Fruit fly (Drosophila melanogaster) whole organism, embryonic: Measurements from ENCODE around the gene Cpsf100.
A peak's percentile ranks its signal among the peaks of the same experiment; 100 is the strongest.

Experiments
- Bteb2 ChIP-seq: fragments of 200-800 bp; sonication (Bioruptor generic); optimal IDR thresholded peaks from 2 replicates; lab custom pipeline; 2016; ENCODE audit warnings: missing biosample characterization, missing genetic modification characterization
- CG10267 ChIP-seq: fragments of 200-800 bp; sonication (Bioruptor generic); optimal IDR thresholded peaks from 2 replicates; lab custom pipeline; 2018; ENCODE audit warnings: missing biosample characterization, mild to moderate bottlenecking, missing genetic modification characterization, moderate library complexity
- CG10274 ChIP-seq: fragments of 200-800 bp; sonication (Bioruptor generic); optimal IDR thresholded peaks from 3 replicates; lab custom pipeline; 2017; ENCODE audit warnings: missing biosample characterization, mild to moderate bottlenecking, missing genetic modification characterization
- CG10366 ChIP-seq: fragments of 200-800 bp; sonication (Bioruptor generic); IDR thresholded peaks from 2 replicates; pipeline ENCODE4 v1.3.6; 2022; ENCODE audit warnings: missing biosample characterization, missing genetic modification characterization
- CG10431 ChIP-seq: fragments of 200-800 bp; sonication (Bioruptor generic); optimal IDR thresholded peaks from 3 replicates; lab custom pipeline; 2018; ENCODE audit warnings: missing biosample characterization, mild to moderate bottlenecking, missing genetic modification characterization
- CG10959 ChIP-seq: fragments of 200-800 bp; sonication (Bioruptor generic); IDR thresholded peaks from 2 replicates; pipeline ENCODE4 v1.3.6; 2022; ENCODE audit warnings: missing biosample characterization, missing genetic modification characterization
- CG10979 ChIP-seq: fragments of 200-800 bp; sonication (Bioruptor generic); optimal IDR thresholded peaks from 2 replicates; lab custom pipeline; 2018; ENCODE audit warnings: missing biosample characterization, mild to moderate bottlenecking, missing genetic modification characterization, moderate library complexity
- CG14050 ChIP-seq: fragments of 200-800 bp; sonication (Bioruptor generic); IDR thresholded peaks from 3 replicates; pipeline ENCODE4 v1.3.6; 2022; ENCODE audit warnings: missing biosample characterization, missing genetic modification characterization
- CG15514 ChIP-seq: fragments of 200-800 bp; sonication (Bioruptor generic); optimal IDR thresholded peaks from 3 replicates; lab custom pipeline; 2017; ENCODE audit warnings: missing biosample characterization, missing genetic modification characterization, mild to moderate bottlenecking, moderate library complexity, missing genetic modification reagents
- CG15696 ChIP-seq: fragments of 200-800 bp; sonication (Bioruptor generic); optimal IDR thresholded peaks from 2 replicates; lab custom pipeline; 2019; ENCODE audit warnings: missing biosample characterization, mild to moderate bottlenecking, missing genetic modification characterization, moderate library complexity
- CG16815 ChIP-seq: fragments of 200-800 bp; sonication (Bioruptor generic); optimal IDR thresholded peaks from 3 replicates; lab custom pipeline; 2017; ENCODE audit warnings: missing biosample characterization, mild to moderate bottlenecking, missing genetic modification characterization
- CG2116 ChIP-seq: fragments of 200-800 bp; sonication (Bioruptor generic); optimal IDR thresholded peaks from 3 replicates; lab custom pipeline; 2018; ENCODE audit warnings: missing biosample characterization, mild to moderate bottlenecking, missing genetic modification characterization
- CG31365 ChIP-seq: fragments of 200-800 bp; sonication (Bioruptor generic); optimal IDR thresholded peaks from 2 replicates; lab custom pipeline; 2018; ENCODE audit warnings: missing biosample characterization, mild to moderate bottlenecking, missing genetic modification characterization
- CG34376 ChIP-seq: fragments of 200-800 bp; sonication (Bioruptor generic); optimal IDR thresholded peaks from 2 replicates; lab custom pipeline; 2018; ENCODE audit warnings: missing biosample characterization, mild to moderate bottlenecking, missing genetic modification characterization
- CG4617 ChIP-seq: fragments of 200-800 bp; sonication (Bioruptor generic); optimal IDR thresholded peaks from 3 replicates; lab custom pipeline; 2016; ENCODE audit warnings: missing biosample characterization, missing genetic modification characterization, borderline replicate concordance
- CG6175 ChIP-seq: fragments of 200-800 bp; sonication (Bioruptor generic); IDR thresholded peaks from 3 replicates; pipeline ENCODE4 v1.3.6; 2022; ENCODE audit warnings: missing biosample characterization, missing genetic modification characterization
- CG6272 ChIP-seq: fragments of 200-800 bp; sonication (Bioruptor generic); IDR thresholded peaks from 2 replicates; pipeline ENCODE4 v1.3.6; 2022; ENCODE audit warnings: missing biosample characterization, missing genetic modification characterization
- CG6683 ChIP-seq: fragments of 200-800 bp; sonication (Bioruptor generic); optimal IDR thresholded peaks from 2 replicates; lab custom pipeline; 2017; ENCODE audit warnings: missing biosample characterization, mild to moderate bottlenecking, missing genetic modification characterization, missing genetic modification reagents
- CG6791 ChIP-seq: fragments of 200-800 bp; sonication (Bioruptor generic); IDR thresholded peaks from 3 replicates; pipeline ENCODE4 v1.3.6; 2022; ENCODE audit warnings: missing biosample characterization, missing genetic modification characterization; ENCODE audit not compliant: partially characterized antibody
- CG7357 ChIP-seq: fragments of 200-800 bp; sonication (Bioruptor generic); IDR thresholded peaks from 3 replicates; pipeline ENCODE4 v1.3.6; 2022; ENCODE audit warnings: missing biosample characterization, missing genetic modification characterization
- Deaf1 ChIP-seq: fragments of 200-800 bp; optimal IDR thresholded peaks from 3 replicates; lab custom pipeline; 2019; ENCODE audit warnings: missing biosample characterization, mild to moderate bottlenecking, missing genetic modification characterization, moderate library complexity
- Fer1 ChIP-seq: fragments of 200-800 bp; sonication (Bioruptor generic); optimal IDR thresholded peaks from 2 replicates; lab custom pipeline; 2017; ENCODE audit warnings: missing biosample characterization, mild to moderate bottlenecking, missing genetic modification characterization
- HLHmδ ChIP-seq: fragments of 200-800 bp; sonication (Bioruptor generic); optimal IDR thresholded peaks from 2 replicates; lab custom pipeline; 2018; ENCODE audit warnings: missing biosample characterization, mild to moderate bottlenecking, missing genetic modification characterization, moderate library complexity
- Hand ChIP-seq: fragments of 200-800 bp; sonication (Bioruptor generic); optimal IDR thresholded peaks from 2 replicates; lab custom pipeline; 2017; ENCODE audit warnings: mild to moderate bottlenecking, missing biosample characterization, missing genetic modification reagents, missing genetic modification characterization
- Med ChIP-seq: fragments of 200-800 bp; sonication (Bioruptor generic); peaks from one replicate; lab custom pipeline; 2016; ENCODE audit warnings: missing biosample characterization, missing genetic modification characterization, mild to moderate bottlenecking, inconsistent platforms, moderate library complexity
- Myb ChIP-seq: fragments of 200-800 bp; sonication (Bioruptor generic); optimal IDR thresholded peaks from 2 replicates; lab custom pipeline; 2016; ENCODE audit warnings: missing biosample characterization, missing genetic modification characterization
- Poxn ChIP-seq: fragments of 200-800 bp; sonication (Bioruptor generic); IDR thresholded peaks from 2 replicates; pipeline ENCODE4 v1.3.6; 2022; ENCODE audit warnings: missing biosample characterization, missing genetic modification characterization
- Sry-β ChIP-seq: fragments of 200-800 bp; sonication (Bioruptor generic); optimal IDR thresholded peaks from 2 replicates; lab custom pipeline; 2018; ENCODE audit warnings: missing biosample characterization, mild to moderate bottlenecking, missing genetic modification characterization, moderate library complexity
- ab ChIP-seq: fragments of 200-800 bp; sonication (Bioruptor generic); optimal IDR thresholded peaks from 2 replicates; lab custom pipeline; 2016; ENCODE audit warnings: missing biosample characterization, missing genetic modification characterization
- ase ChIP-seq: fragments of 200-800 bp; sonication (Bioruptor generic); IDR thresholded peaks from 3 replicates; pipeline ENCODE4 v1.3.6; 2022; ENCODE audit warnings: missing biosample characterization, missing genetic modification characterization
- bab2 ChIP-seq: fragments of 200-800 bp; sonication (Bioruptor generic); optimal IDR thresholded peaks from 2 replicates; lab custom pipeline; 2016; ENCODE audit warnings: missing biosample characterization, missing genetic modification characterization
- bbx ChIP-seq: fragments of 200-800 bp; sonication (Bioruptor generic); IDR thresholded peaks from 2 replicates; pipeline ENCODE4 v1.3.6; 2022; ENCODE audit warnings: missing biosample characterization, missing genetic modification characterization; ENCODE audit not compliant: partially characterized antibody
- bsh ChIP-seq, 2 experiments: fragments of 200-800 bp; sonication (Bioruptor generic); optimal IDR thresholded peaks; 2 replicates each; lab custom pipeline; 2017 to 2018; ENCODE audit warnings: mild to moderate bottlenecking in 2 of 2, missing biosample characterization in 2 of 2, missing genetic modification characterization in 2 of 2, moderate library complexity in 1 of 2
- cas ChIP-seq: fragments of 200-800 bp; sonication (Bioruptor generic); IDR thresholded peaks from 2 replicates; pipeline ENCODE4 v1.3.6; 2022; ENCODE audit warnings: missing biosample characterization, missing genetic modification characterization
- chif ChIP-seq, 2 experiments: fragments of 200-800 bp; sonication (Bioruptor generic); optimal IDR thresholded peaks; 3 replicates each; lab custom pipeline; 2016; ENCODE audit warnings: missing biosample characterization in 2 of 2, missing genetic modification characterization in 2 of 2
- cwo ChIP-seq: fragments of 200-800 bp; sonication (Bioruptor generic); optimal IDR thresholded peaks from 3 replicates; lab custom pipeline; 2017; ENCODE audit warnings: missing biosample characterization, missing genetic modification characterization, mild to moderate bottlenecking, moderate library complexity, missing genetic modification reagents
- dan ChIP-seq: fragments of 200-800 bp; sonication (Bioruptor generic); IDR thresholded peaks from 2 replicates; pipeline ENCODE4 v1.3.6; 2022; ENCODE audit warnings: missing biosample characterization, missing genetic modification characterization
- fd96Cb ChIP-seq: fragments of 200-800 bp; sonication (Bioruptor generic); optimal IDR thresholded peaks from 2 replicates; lab custom pipeline; 2018; ENCODE audit warnings: missing biosample characterization, mild to moderate bottlenecking, missing genetic modification characterization, moderate library complexity
- h ChIP-seq: fragments of >200 bp; optimal IDR thresholded peaks from 2 replicates; lab custom pipeline; 2017
- kah ChIP-seq: fragments of 200-800 bp; sonication (Bioruptor generic); optimal IDR thresholded peaks from 2 replicates; lab custom pipeline; 2018; ENCODE audit warnings: missing biosample characterization, mild to moderate bottlenecking, missing genetic modification characterization
- knrl ChIP-seq: fragments of 200-800 bp; sonication (Bioruptor generic); IDR thresholded peaks from 3 replicates; pipeline ENCODE4 v1.3.6; 2022; ENCODE audit warnings: missing biosample characterization, missing genetic modification characterization; ENCODE audit not compliant: partially characterized antibody
- mirr ChIP-seq: fragments of 200-800 bp; sonication (Bioruptor generic); optimal IDR thresholded peaks from 3 replicates; lab custom pipeline; 2018; ENCODE audit warnings: missing biosample characterization, mild to moderate bottlenecking, missing genetic modification characterization
- nom ChIP-seq: fragments of 200-800 bp; sonication (Bioruptor generic); optimal IDR thresholded peaks from 2 replicates; lab custom pipeline; 2017; ENCODE audit warnings: missing biosample characterization, missing genetic modification characterization, mild to moderate bottlenecking, moderate library complexity, missing genetic modification reagents
- phol ChIP-seq: fragments of 200-800 bp; sonication (Bioruptor generic); optimal IDR thresholded peaks from 3 replicates; lab custom pipeline; 2018; ENCODE audit warnings: missing biosample characterization, mild to moderate bottlenecking, missing genetic modification characterization, moderate library complexity
- row ChIP-seq: fragments of 200-800 bp; sonication (Bioruptor generic); IDR thresholded peaks from 3 replicates; pipeline ENCODE4 v1.3.6; 2022; ENCODE audit warnings: missing biosample characterization, missing genetic modification characterization
- shn ChIP-seq: fragments of 200-800 bp; sonication (Bioruptor generic); optimal IDR thresholded peaks from 3 replicates; lab custom pipeline; 2016; ENCODE audit warnings: missing biosample characterization, missing genetic modification characterization
- sr ChIP-seq: fragments of 200-800 bp; sonication (Bioruptor generic); IDR thresholded peaks from 3 replicates; pipeline ENCODE4 v1.3.6; 2022; ENCODE audit warnings: missing biosample characterization, missing genetic modification characterization
- twi ChIP-seq: fragments of 200-800 bp; optimal IDR thresholded peaks from 2 replicates; lab custom pipeline; 2019; ENCODE audit warnings: missing biosample characterization, mild to moderate bottlenecking, missing genetic modification characterization, moderate library complexity
- vfl ChIP-seq: fragments of 200-800 bp; sonication (Bioruptor generic); optimal IDR thresholded peaks from 2 replicates; lab custom pipeline; 2016; ENCODE audit warnings: missing biosample characterization, missing genetic modification characterization
- vnd ChIP-seq: fragments of 200-800 bp; sonication (Bioruptor generic); IDR thresholded peaks from 3 replicates; pipeline ENCODE4 v1.3.6; 2022; ENCODE audit warnings: missing biosample characterization, missing genetic modification characterization; ENCODE audit not compliant: partially characterized antibody
- wdn ChIP-seq: fragments of 200-800 bp; sonication (Bioruptor generic); IDR thresholded peaks from 2 replicates; pipeline ENCODE4 v1.3.6; 2022; ENCODE audit warnings: missing biosample characterization, missing genetic modification characterization

Gene Cpsf100

dm6 chr3R:29055710-29056109 is 21.3 kb downstream of the Cpsf100 start, which contains the start of gene Sirt7 (continued):
- TF ChIP-seq CG10274 = no peak
- TF ChIP-seq CG2116 (GFP tag; lab: Kevin White, UChicago) = peak; percentile 81
- no peak for TF ChIP-seq Deaf1 (tag; lab: Kevin White, UChicago)
- TF ChIP-seq cwo (GFP tag; lab: Kevin White, UChicago) = no peak
- TF ChIP-seq chif (GFP tag; optimal IDR thresholded peaks at IDR 0.05; lab: Kevin White, UChicago) = no peak
- TF ChIP-seq CG10959 = no peak
- TF ChIP-seq Med (GFP tag; lab: Kevin White, UChicago) = peak; percentile 62
- TF ChIP-seq bab2 (GFP tag; lab: Kevin White, UChicago) = no peak
- no peak for TF ChIP-seq HLHmδ
- no peak for TF ChIP-seq ab (GFP tag; lab: Kevin White, UChicago)
- TF ChIP-seq knrl = peak; percentile 94
- no peak for TF ChIP-seq CG34376
- peak in 1 of 2 experiments; percentile 79 for TF ChIP-seq bsh (GFP tag; optimal IDR thresholded peaks at IDR 0.05; lab: Kevin White, UChicago)
- TF ChIP-seq CG10267 (tag; lab: Kevin White, UChicago) = peak; percentile 53
- TF ChIP-seq CG15514 = peak; percentile 21
- no peak for TF ChIP-seq Sry-β (GFP tag; lab: Kevin White, UChicago)
- TF ChIP-seq CG6791 = peak; percentile 97
- TF ChIP-seq CG16815 = no peak
- no peak for TF ChIP-seq CG10431 (GFP tag; lab: Kevin White, UChicago)
- peak; percentile 91 for TF ChIP-seq vnd (GFP tag; lab: Robert Waterston, UW)
- no peak for TF ChIP-seq Hand (GFP tag; lab: Kevin White, UChicago)
- TF ChIP-seq CG6683 = no peak
- no peak for TF ChIP-seq CG10366 (GFP tag; lab: Robert Waterston, UW)
- no peak for TF ChIP-seq wdn
- no peak for TF ChIP-seq h
- no peak for TF ChIP-seq cas (GFP tag; lab: Robert Waterston, UW)
- TF ChIP-seq shn (GFP tag; lab: Kevin White, UChicago) = no peak
- TF ChIP-seq CG7357 (GFP tag; lab: Robert Waterston, UW) = peak; percentile 63; the same call in 2 of the 3 replicates
- no peak for TF ChIP-seq CG10979 (tag; lab: Kevin White, UChicago)
- no peak for TF ChIP-seq dan (GFP tag; lab: Robert Waterston, UW)
- TF ChIP-seq CG6272 (GFP tag; lab: Robert Waterston, UW) = no peak
- TF ChIP-seq kah (GFP tag; lab: Kevin White, UChicago) = no peak
- TF ChIP-seq CG31365 (tag; lab: Kevin White, UChicago) = no peak
- peak; percentile 13 for TF ChIP-seq phol
- peak; percentile 55; the same call in 2 of the 3 replicates for TF ChIP-seq row (GFP tag; lab: Robert Waterston, UW)
- no peak for TF ChIP-seq mirr (GFP tag; lab: Kevin White, UChicago)
- no peak for TF ChIP-seq twi (tag; lab: Kevin White, UChicago)
- TF ChIP-seq fd96Cb (tag; lab: Kevin White, UChicago) = no peak
- no peak for TF ChIP-seq CG15696 (tag; lab: Kevin White, UChicago)
- TF ChIP-seq CG14050 (GFP tag; lab: Robert Waterston, UW) = no peak
- TF ChIP-seq Myb = peak; percentile 30
- TF ChIP-seq bbx (GFP tag; lab: Robert Waterston, UW) = peak; percentile 94
- TF ChIP-seq nom (GFP tag; lab: Kevin White, UChicago) = peak; percentile 72
- no peak for TF ChIP-seq CG6175
- TF ChIP-seq CG4617 (GFP tag; lab: Kevin White, UChicago) = peak; percentile 11
- no peak for TF ChIP-seq vfl (GFP tag; lab: Kevin White, UChicago)
- TF ChIP-seq Fer1 (GFP tag; lab: Kevin White, UChicago) = no peak
- TF ChIP-seq Bteb2 (GFP tag; lab: Kevin White, UChicago) = no peak
- no peak for TF ChIP-seq ase
- TF ChIP-seq Poxn (GFP tag; lab: Robert Waterston, UW) = no peak
- no peak for TF ChIP-seq sr (GFP tag; lab: Robert Waterston, UW)
